Worm (Caenorhabditis elegans) whole organism, L2 larva: ENCODE data around the gene epic-2.

ENCODE experiments used
- C34F6.9 ChIP-seq: fragments of 150-350 bp; optimal IDR thresholded peaks from 2 replicates; lab custom pipeline; 2014; ENCODE audit warnings: missing biosample characterization, missing genetic modification characterization
- F13H6.1 ChIP-seq: sonication (generic microtip); optimal IDR thresholded peaks from 2 replicates; lab custom pipeline; 2016; ENCODE audit warnings: missing genetic modification characterization, missing compliant biosample characterization
- R02D3.7 ChIP-seq: fragments of 150-350 bp; optimal IDR thresholded peaks from 2 replicates; lab custom pipeline; 2014; ENCODE audit warnings: missing biosample characterization, missing genetic modification characterization
- Y55F3AM.14 ChIP-seq: fragments of 200-800 bp; sonication (Bioruptor generic); optimal IDR thresholded peaks from 2 replicates; lab custom pipeline; 2018; ENCODE audit warnings: mild to moderate bottlenecking, missing genetic modification characterization, missing compliant biosample characterization
- alr-1 ChIP-seq: fragments of 150-350 bp; optimal IDR thresholded peaks from 2 replicates; lab custom pipeline; 2014; ENCODE audit warnings: missing biosample characterization, missing genetic modification characterization
- aly-2 ChIP-seq: fragments of 150-350 bp; optimal IDR thresholded peaks from 2 replicates; lab custom pipeline; 2014; ENCODE audit warnings: missing biosample characterization, missing genetic modification characterization
- ama-1 ChIP-seq: fragments of 150-350 bp; optimal IDR thresholded peaks from 2 replicates; lab custom pipeline; 2018; ENCODE audit warnings: inconsistent platforms
- blmp-1 ChIP-seq: sonication (generic microtip); optimal IDR thresholded peaks from 2 replicates; lab custom pipeline; 2017; ENCODE audit warnings: missing genetic modification characterization, mild to moderate bottlenecking, missing compliant biosample characterization, antibody characterized with exemption, moderate library complexity; ENCODE audit not compliant: insufficient read depth
- ceh-82 ChIP-seq: fragments of 150-350 bp; optimal IDR thresholded peaks from 2 replicates; lab custom pipeline; 2014; ENCODE audit warnings: missing biosample characterization, missing genetic modification characterization
- crh-2 ChIP-seq: sonication (generic microtip); optimal IDR thresholded peaks from 2 replicates; lab custom pipeline; 2017; ENCODE audit warnings: missing biosample characterization, missing genetic modification characterization
- dmd-4 ChIP-seq: sonication (generic microtip); optimal IDR thresholded peaks from 2 replicates; lab custom pipeline; 2017; ENCODE audit warnings: missing biosample characterization, missing genetic modification characterization
- egl-27 ChIP-seq: sonication (generic microtip); optimal IDR thresholded peaks from 3 replicates; lab custom pipeline; 2017; ENCODE audit warnings: missing biosample characterization, missing genetic modification reagents, missing genetic modification characterization
- elt-1 ChIP-seq: fragments of 150-350 bp; optimal IDR thresholded peaks from 2 replicates; lab custom pipeline; 2014; ENCODE audit warnings: missing biosample characterization, missing genetic modification characterization
- fos-1 ChIP-seq: fragments of 150-350 bp; optimal IDR thresholded peaks from 2 replicates; lab custom pipeline; 2014; ENCODE audit warnings: missing biosample characterization, missing genetic modification characterization
- gmeb-1 ChIP-seq: fragments of 150-350 bp; optimal IDR thresholded peaks from 2 replicates; lab custom pipeline; 2014; ENCODE audit warnings: missing biosample characterization, missing genetic modification characterization
- lin-13 ChIP-seq: fragments of 150-350 bp; optimal IDR thresholded peaks from 2 replicates; lab custom pipeline; 2014; ENCODE audit warnings: missing biosample characterization, missing genetic modification reagents, missing genetic modification characterization
- lin-39 ChIP-seq: fragments of 150-350 bp; optimal IDR thresholded peaks from 2 replicates; lab custom pipeline; 2014; ENCODE audit warnings: missing biosample characterization, missing genetic modification reagents, missing genetic modification characterization
- lsy-2 ChIP-seq, 2 experiments: fragments of 150-350 bp in 1 of 2; sonication (generic microtip) in 1 of 2; optimal IDR thresholded peaks; 2 replicates each; lab custom pipeline; 2014 to 2017; ENCODE audit warnings: missing biosample characterization in 2 of 2, missing genetic modification characterization in 2 of 2
- mab-5 ChIP-seq: fragments of 150-350 bp; optimal IDR thresholded peaks from 2 replicates; lab custom pipeline; 2014; ENCODE audit warnings: missing biosample characterization, missing genetic modification characterization
- mdl-1 ChIP-seq, 2 experiments: fragments of 150-350 bp in 1 of 2; sonication (generic microtip) in 1 of 2; optimal IDR thresholded peaks; 2 replicates each; lab custom pipeline; 2017; ENCODE audit warnings: missing biosample characterization in 2 of 2, missing genetic modification characterization in 2 of 2
- nhr-10 ChIP-seq: sonication (generic microtip); optimal IDR thresholded peaks from 2 replicates; lab custom pipeline; 2017; ENCODE audit warnings: missing biosample characterization, missing genetic modification characterization
- nhr-11 ChIP-seq: fragments of 150-350 bp; optimal IDR thresholded peaks from 2 replicates; lab custom pipeline; 2014; ENCODE audit warnings: missing biosample characterization, missing genetic modification characterization
- nhr-21 ChIP-seq: fragments of 150-350 bp; optimal IDR thresholded peaks from 2 replicates; lab custom pipeline; 2014; ENCODE audit warnings: missing biosample characterization, missing genetic modification characterization
- nhr-23 ChIP-seq: fragments of 150-350 bp; optimal IDR thresholded peaks from 2 replicates; lab custom pipeline; 2014; ENCODE audit warnings: missing biosample characterization, missing genetic modification reagents, missing genetic modification characterization
- nhr-237 ChIP-seq: fragments of 150-350 bp; optimal IDR thresholded peaks from 2 replicates; lab custom pipeline; 2014; ENCODE audit warnings: missing biosample characterization, missing genetic modification characterization
- nhr-25 ChIP-seq: fragments of 150-350 bp; sonication (generic microtip); optimal IDR thresholded peaks from 3 replicates; lab custom pipeline; 2014; ENCODE audit warnings: missing biosample characterization, missing genetic modification characterization
- nhr-6 ChIP-seq: fragments of 150-350 bp; optimal IDR thresholded peaks from 2 replicates; lab custom pipeline; 2014; ENCODE audit warnings: missing biosample characterization, missing genetic modification characterization
- peb-1 ChIP-seq: fragments of 150-350 bp; optimal IDR thresholded peaks from 2 replicates; lab custom pipeline; 2014; ENCODE audit warnings: missing biosample characterization, missing genetic modification characterization
- sma-3 ChIP-seq: sonication (generic microtip); optimal IDR thresholded peaks from 2 replicates; lab custom pipeline; 2016; ENCODE audit warnings: missing genetic modification reagents, missing genetic modification characterization, missing compliant biosample characterization
- sma-9 ChIP-seq, 2 experiments: fragments of 150-350 bp in 1 of 2; sonication (generic microtip) in 1 of 2; optimal IDR thresholded peaks; 2 replicates each; lab custom pipeline; 2014 to 2016; ENCODE audit warnings: missing genetic modification characterization in 2 of 2, mild to moderate bottlenecking in 1 of 2, missing biosample characterization in 1 of 2, missing compliant biosample characterization in 1 of 2, missing genetic modification reagents in 1 of 2, moderate library complexity in 1 of 2
- snpc-4 ChIP-seq: fragments of 150-350 bp; optimal IDR thresholded peaks from 2 replicates; lab custom pipeline; 2014; ENCODE audit warnings: missing biosample characterization, missing genetic modification characterization
- unc-55 ChIP-seq: fragments of 150-350 bp; sonication (generic microtip); optimal IDR thresholded peaks from 3 replicates; lab custom pipeline; 2014; ENCODE audit warnings: missing biosample characterization, missing genetic modification reagents, missing genetic modification characterization
- unc-62 ChIP-seq: fragments of 150-350 bp; optimal IDR thresholded peaks from 2 replicates; lab custom pipeline; 2014; ENCODE audit warnings: missing biosample characterization, missing genetic modification reagents, missing genetic modification characterization
- zag-1 ChIP-seq: fragments of 150-350 bp; optimal IDR thresholded peaks from 2 replicates; lab custom pipeline; 2014; ENCODE audit warnings: missing biosample characterization, missing genetic modification characterization
- ztf-11 ChIP-seq: sonication (generic microtip); optimal IDR thresholded peaks from 2 replicates; lab custom pipeline; 2017; ENCODE audit warnings: missing biosample characterization, missing genetic modification characterization

Gene epic-2

ce11 chrIV:1720474-1720873 is at the start of gene epic-2:
TSS of gene epic-2 (plus strand) at chrIV:1720790.
- TF ChIP-seq blmp-1 (no peak), lin-39 (no peak), egl-27 (tag; lab: Kevin White, UChicago) (no peak), ama-1 (peak; percentile 53), alr-1 (no peak), F13H6.1 (no peak), unc-55 (no peak), nhr-25 (tag; lab: Kevin White, UChicago) (peak; percentile 29), sma-3 (GFP tag; lab: Kevin White, UChicago) (peak; percentile 9), dmd-4 (tag; lab: Kevin White, UChicago) (no peak), unc-62 (GFP tag; lab: Kevin White, UChicago) (no peak)

- TF ChIP-seq gmeb-1 (no peak), mdl-1 (tag; optimal IDR thresholded peaks at IDR 0.05; lab: Kevin White, UChicago) (no peak), nhr-237 (tag; lab: Kevin White, UChicago) (no peak), fos-1 (tag; lab: Kevin White, UChicago) (no peak), C34F6.9 (tag; lab: Kevin White, UChicago) (peak; percentile 3), crh-2 (tag; lab: Kevin White, UChicago) (no peak), lin-13 (GFP tag; lab: Kevin White, UChicago) (no peak), ceh-82 (tag; lab: Kevin White, UChicago) (no peak)
Observed at ce11 chrIV:1672398-1672797, 48.2 kb upstream of the epic-2 start, which contains the start of gene Y41D4B.1. TSS of gene Y41D4B.1 (plus strand) at chrIV:1672698.

- TF ChIP-seq aly-2 (tag; lab: Kevin White, UChicago) = no peak
- TF ChIP-seq R02D3.7 (tag; lab: Kevin White, UChicago) = no peak
- no peak for TF ChIP-seq blmp-1
- TF ChIP-seq nhr-23 (tag; lab: Kevin White, UChicago) = no peak
- TF ChIP-seq elt-1 = no peak
Observed at ce11 chrIV:1676926-1677325, 43.7 kb upstream of the epic-2 start.

ce11 chrIV:1679227-1679626 is 41.4 kb upstream of the epic-2 start:
- TF ChIP-seq nhr-10 (tag; lab: Kevin White, UChicago) (no peak), Y55F3AM.14 (GFP tag; lab: Kevin White, UChicago) (no peak), fos-1 (tag; lab: Kevin White, UChicago) (no peak), ztf-11 (tag; lab: Kevin White, UChicago) (no peak), nhr-21 (tag; lab: Kevin White, UChicago) (no peak)

- no peak for TF ChIP-seq snpc-4 (tag; lab: Kevin White, UChicago)
- TF ChIP-seq zag-1 (tag; lab: Kevin White, UChicago) = no peak
- no peak for TF ChIP-seq ztf-11 (tag; lab: Kevin White, UChicago)
- no peak for TF ChIP-seq peb-1 (tag; lab: Kevin White, UChicago)
- TF ChIP-seq elt-1 = no peak
- no peak for TF ChIP-seq sma-3 (GFP tag; lab: Kevin White, UChicago)
- TF ChIP-seq F13H6.1 = no peak
- TF ChIP-seq fos-1 (tag; lab: Kevin White, UChicago) = no peak
- TF ChIP-seq nhr-6 (tag; lab: Kevin White, UChicago) = no peak
- TF ChIP-seq ama-1 = no peak
- TF ChIP-seq C34F6.9 (tag; lab: Kevin White, UChicago) = no peak
- TF ChIP-seq mab-5 = no peak
- TF ChIP-seq nhr-11 = no peak
- TF ChIP-seq nhr-23 (tag; lab: Kevin White, UChicago) = no peak
- TF ChIP-seq lsy-2 (tag; optimal IDR thresholded peaks at IDR 0.05; lab: Kevin White, UChicago) = no peak
- TF ChIP-seq, all 48 proteins: peak for 0
Observed at ce11 chrIV:1682066-1682465, 38.5 kb upstream of the epic-2 start, which contains the start of gene Y41D4B.24. TSS of gene Y41D4B.24 (minus strand) at chrIV:1682166.

- TF ChIP-seq crh-2 (tag; lab: Kevin White, UChicago) (no peak), sma-9 (GFP tag; optimal IDR thresholded peaks at IDR 0.05; lab: Kevin White, UChicago) (no peak), sma-9 (tag; optimal IDR thresholded peaks at IDR 0.05; lab: Kevin White, UChicago) (no peak), R02D3.7 (tag; lab: Kevin White, UChicago) (no peak), nhr-237 (tag; lab: Kevin White, UChicago) (no peak)
- TF ChIP-seq, all 48 proteins: peak for 0
Observed at ce11 chrIV:1687151-1687550, 33.4 kb upstream of the epic-2 start.
